Worm (Caenorhabditis elegans) whole organism, L4 larva: Measurements from ENCODE around the gene str-204.

Experiments
- T20F7.1 ChIP-seq: fragments of 200-800 bp; sonication (Bioruptor generic); optimal IDR thresholded peaks from 2 replicates; lab custom pipeline; 2018; ENCODE audit warnings: mild to moderate bottlenecking, missing genetic modification characterization, missing compliant biosample characterization
- aly-2 ChIP-seq: sonication (generic microtip); optimal IDR thresholded peaks from 2 replicates; lab custom pipeline; 2018; ENCODE audit warnings: missing biosample characterization, missing genetic modification characterization
- ceh-82 ChIP-seq: sonication (generic microtip); optimal IDR thresholded peaks from 2 replicates; lab custom pipeline; 2017; ENCODE audit warnings: missing biosample characterization, missing genetic modification characterization
- dpl-1 ChIP-seq: fragments of 150-350 bp; optimal IDR thresholded peaks from 2 replicates; lab custom pipeline; 2014; ENCODE audit warnings: missing biosample characterization, missing genetic modification reagents, missing genetic modification characterization
- dve-1 ChIP-seq: sonication (generic microtip); optimal IDR thresholded peaks from 2 replicates; lab custom pipeline; 2017; ENCODE audit warnings: antibody characterized with exemption, mild to moderate bottlenecking, missing genetic modification characterization, missing compliant biosample characterization; ENCODE audit not compliant: insufficient read depth
- fos-1 ChIP-seq: fragments of 150-350 bp; optimal IDR thresholded peaks from 2 replicates; lab custom pipeline; 2014; ENCODE audit warnings: missing biosample characterization, missing genetic modification characterization
- lin-39 ChIP-seq: fragments of 150-350 bp; optimal IDR thresholded peaks from 2 replicates; lab custom pipeline; 2014; ENCODE audit warnings: missing biosample characterization, missing genetic modification reagents, missing genetic modification characterization
- nhr-237 ChIP-seq: sonication (generic microtip); optimal IDR thresholded peaks from 2 replicates; lab custom pipeline; 2017; ENCODE audit warnings: missing biosample characterization, missing genetic modification characterization
- snpc-4 ChIP-seq: fragments of 150-350 bp; optimal IDR thresholded peaks from 2 replicates; lab custom pipeline; 2014; ENCODE audit warnings: missing biosample characterization, missing genetic modification characterization
- unc-130 ChIP-seq: sonication (generic microtip); optimal IDR thresholded peaks from 2 replicates; lab custom pipeline; 2016; ENCODE audit warnings: missing genetic modification reagents, missing genetic modification characterization, missing compliant biosample characterization
- zip-11 ChIP-seq: fragments of 200-800 bp; sonication (Bioruptor generic); IDR thresholded peaks from 2 replicates; pipeline ENCODE4 v1.3.6; 2022; ENCODE audit warnings: missing genetic modification characterization, missing compliant biosample characterization

ce11 chrV:7184549-7184948 lies 25.1 kb downstream of the str-204 start, which contains the start of gene pitr-5:
- TF ChIP-seq dve-1 (tag; lab: Kevin White, UChicago) = no peak
- TF ChIP-seq unc-130 = no peak
- no peak for TF ChIP-seq nhr-237
- TF ChIP-seq T20F7.1 (GFP tag; lab: Kevin White, UChicago) = no peak
- TF ChIP-seq fos-1 (tag; lab: Kevin White, UChicago) = no peak
- no peak for TF ChIP-seq zip-11 (GFP tag; lab: Robert Waterston, UW)
- TF ChIP-seq ceh-82 (tag; lab: Kevin White, UChicago) = no peak
- no peak for TF ChIP-seq aly-2 (tag; lab: Kevin White, UChicago)
- TF ChIP-seq dpl-1 (GFP tag; lab: Kevin White, UChicago) = no peak
- no peak for TF ChIP-seq lin-39 (tag; lab: Kevin White, UChicago)
- no peak for TF ChIP-seq snpc-4 (tag; lab: Kevin White, UChicago)
